Fruit fly (Drosophila melanogaster): ENCODE data around the gene ru.

The ru gene

dm6 chr3L:1404549-1404948, 34.1 kb downstream of the ru start:
- no peak for TF ChIP-seq pad (GFP tag; optimal IDR thresholded peaks at IDR 0.05)
- TF ChIP-seq CG7101 (tag; optimal IDR thresholded peaks at IDR 0.05), result no peak
- TF ChIP-seq kay (GFP tag; ENCODE audit: borderline replicate concordance), result no peak
- no peak for TF ChIP-seq CG7045 (GFP tag; optimal IDR thresholded peaks at IDR 0.05)
- no peak for TF ChIP-seq Clk (GFP tag; optimal IDR thresholded peaks at IDR 0.05)
- no peak for TF ChIP-seq CG5204 (GFP tag; optimal IDR thresholded peaks at IDR 0.05)
- TF ChIP-seq tj (GFP tag; optimal IDR thresholded peaks at IDR 0.05), result no peak
- TF ChIP-seq Hr96 (GFP tag; optimal IDR thresholded peaks at IDR 0.05), result no peak
- TF ChIP-seq CG11617 (GFP tag; optimal IDR thresholded peaks at IDR 0.05), result no peak
- TF ChIP-seq CG33017 (tag; optimal IDR thresholded peaks at IDR 0.05), result no peak
- TF ChIP-seq ovo (GFP tag; optimal IDR thresholded peaks at IDR 0.05), result no peak
- TF ChIP-seq Mnt (GFP tag; optimal IDR thresholded peaks at IDR 0.05), result no peak

dm6 chr3L:1408093-1408492, 37.7 kb downstream of the ru start:
- TF ChIP-seq ovo (GFP tag; optimal IDR thresholded peaks at IDR 0.05) (no peak), bab1 (GFP tag; optimal IDR thresholded peaks at IDR 0.05) (no peak), toe (GFP tag; optimal IDR thresholded peaks at IDR 0.05) (no peak), CG14711 (tag; optimal IDR thresholded peaks at IDR 0.05) (no peak), CG5204 (GFP tag; optimal IDR thresholded peaks at IDR 0.05) (no peak), CG11617 (GFP tag; optimal IDR thresholded peaks at IDR 0.05) (no peak), CG33017 (tag; optimal IDR thresholded peaks at IDR 0.05) (no peak), Clk (GFP tag; optimal IDR thresholded peaks at IDR 0.05) (no peak), Mnt (GFP tag; optimal IDR thresholded peaks at IDR 0.05) (no peak), cic (GFP tag; optimal IDR thresholded peaks at IDR 0.05) (no peak), Crg-1 (GFP tag; optimal IDR thresholded peaks at IDR 0.05) (no peak), CG7101 (tag; optimal IDR thresholded peaks at IDR 0.05) (no peak), tj (GFP tag; optimal IDR thresholded peaks at IDR 0.05) (no peak), CG12768 (GFP tag; optimal IDR thresholded peaks at IDR 0.05) (no peak), Hr96 (GFP tag; optimal IDR thresholded peaks at IDR 0.05) (no peak), cnc (optimal IDR thresholded peaks at IDR 0.05) (no peak), kay (GFP tag; ENCODE audit: borderline replicate concordance) (no peak), CG1620 (GFP tag; optimal IDR thresholded peaks at IDR 0.05) (no peak), pad (GFP tag; optimal IDR thresholded peaks at IDR 0.05) (no peak), CG7045 (GFP tag; optimal IDR thresholded peaks at IDR 0.05) (no peak)

DNA sequence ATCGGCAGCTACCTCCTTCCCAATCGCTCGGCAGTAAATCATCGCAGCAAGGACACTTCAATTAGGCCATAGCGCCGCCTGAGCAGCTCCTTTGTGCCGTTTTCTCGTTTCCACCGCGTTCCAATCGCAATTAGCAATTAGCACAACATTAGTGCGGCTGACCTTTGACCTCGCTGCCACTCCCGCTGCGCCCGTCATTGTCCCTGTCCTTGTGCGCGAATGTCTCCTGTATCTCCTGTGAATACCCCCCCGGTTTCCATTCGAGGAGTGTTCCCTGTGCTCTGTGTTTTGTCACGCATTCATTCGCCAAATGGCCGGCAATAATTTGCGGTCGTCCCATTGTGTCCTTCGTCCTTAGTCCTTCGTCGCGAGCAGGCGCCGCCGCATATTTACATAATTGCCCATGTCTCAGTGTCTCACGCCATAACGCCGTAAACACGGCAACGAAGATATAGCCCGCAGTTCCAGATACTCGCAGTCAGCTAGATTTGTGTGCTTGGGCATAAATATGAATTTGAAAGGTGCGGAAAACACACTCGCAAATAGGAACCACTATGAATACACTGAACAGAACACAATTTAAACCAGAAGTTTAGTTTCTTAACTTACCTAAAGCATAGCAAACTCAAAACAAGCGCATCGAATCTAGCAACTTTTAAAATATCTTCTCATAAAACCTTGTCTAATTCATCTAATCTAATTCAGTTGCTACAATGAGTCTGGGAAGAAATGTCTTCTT, 40.1 kb downstream of the ru start, which contains the start of gene CG9168:
TSS of gene CG9168 (plus strand) at position 689 of the 739 bp plus-strand sequence.
- no peak for TF ChIP-seq CG14711 (tag; optimal IDR thresholded peaks at IDR 0.05)
- no peak for TF ChIP-seq cic (GFP tag; optimal IDR thresholded peaks at IDR 0.05)
- TF ChIP-seq Mnt (GFP tag; optimal IDR thresholded peaks at IDR 0.05), result no peak
- no peak for TF ChIP-seq cnc (optimal IDR thresholded peaks at IDR 0.05)
- no peak for TF ChIP-seq CG5204 (GFP tag; optimal IDR thresholded peaks at IDR 0.05)
- TF ChIP-seq Crg-1 (GFP tag; optimal IDR thresholded peaks at IDR 0.05), result no peak
- TF ChIP-seq CG7045 (GFP tag; optimal IDR thresholded peaks at IDR 0.05), result no peak
- TF ChIP-seq toe (GFP tag; optimal IDR thresholded peaks at IDR 0.05), result no peak
- no peak for TF ChIP-seq Hr96 (GFP tag; optimal IDR thresholded peaks at IDR 0.05)
- TF ChIP-seq kay (GFP tag; ENCODE audit: borderline replicate concordance), result no peak
- TF ChIP-seq Clk (GFP tag; optimal IDR thresholded peaks at IDR 0.05), result no peak
- TF ChIP-seq tj (GFP tag; optimal IDR thresholded peaks at IDR 0.05), result no peak
- no peak for TF ChIP-seq CG7101 (tag; optimal IDR thresholded peaks at IDR 0.05)
- no peak for TF ChIP-seq pad (GFP tag; optimal IDR thresholded peaks at IDR 0.05)

DNA sequence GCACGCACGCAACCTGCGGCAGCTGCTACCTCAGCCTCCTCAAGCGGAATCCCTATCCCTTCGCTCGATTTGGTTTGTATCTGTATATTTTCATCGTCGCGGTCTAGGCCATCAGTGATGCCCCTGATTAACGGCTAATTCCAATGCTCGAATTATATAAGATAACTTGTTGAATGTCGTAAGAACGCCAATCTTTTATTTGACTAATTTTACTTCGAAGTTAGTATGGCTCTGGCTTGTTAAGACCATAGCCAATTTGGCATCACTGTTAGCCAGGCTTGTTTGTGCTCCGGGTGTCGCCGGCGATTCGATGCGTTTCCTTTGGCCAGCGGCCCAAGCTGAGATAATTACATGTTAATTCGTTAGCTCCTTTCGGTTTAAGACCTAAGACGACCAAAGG, 43.6 kb downstream of the ru start:
- no peak for TF ChIP-seq Clk (GFP tag; optimal IDR thresholded peaks at IDR 0.05)
- no peak for TF ChIP-seq Hr96 (GFP tag; optimal IDR thresholded peaks at IDR 0.05)
- no peak for TF ChIP-seq tj (GFP tag; optimal IDR thresholded peaks at IDR 0.05)
- no peak for TF ChIP-seq kay (GFP tag; ENCODE audit: borderline replicate concordance)
- TF ChIP-seq cnc (optimal IDR thresholded peaks at IDR 0.05), result no peak
- no peak for TF ChIP-seq CG14711 (tag; optimal IDR thresholded peaks at IDR 0.05)
- no peak for TF ChIP-seq Mnt (GFP tag; optimal IDR thresholded peaks at IDR 0.05)
- no peak for TF ChIP-seq ovo (GFP tag; optimal IDR thresholded peaks at IDR 0.05)
- no peak for TF ChIP-seq CG11617 (GFP tag; optimal IDR thresholded peaks at IDR 0.05)
- TF ChIP-seq Crg-1 (GFP tag; optimal IDR thresholded peaks at IDR 0.05), result no peak
- TF ChIP-seq pad (GFP tag; optimal IDR thresholded peaks at IDR 0.05), result no peak
- no peak for TF ChIP-seq bab1 (GFP tag; optimal IDR thresholded peaks at IDR 0.05)
- TF ChIP-seq CG7045 (GFP tag; optimal IDR thresholded peaks at IDR 0.05), result no peak
- TF ChIP-seq CG33017 (tag; optimal IDR thresholded peaks at IDR 0.05), result no peak
- TF ChIP-seq toe (GFP tag; optimal IDR thresholded peaks at IDR 0.05), result no peak
- no peak for TF ChIP-seq CG5204 (GFP tag; optimal IDR thresholded peaks at IDR 0.05)
- no peak for TF ChIP-seq CG7101 (tag; optimal IDR thresholded peaks at IDR 0.05)

DNA sequence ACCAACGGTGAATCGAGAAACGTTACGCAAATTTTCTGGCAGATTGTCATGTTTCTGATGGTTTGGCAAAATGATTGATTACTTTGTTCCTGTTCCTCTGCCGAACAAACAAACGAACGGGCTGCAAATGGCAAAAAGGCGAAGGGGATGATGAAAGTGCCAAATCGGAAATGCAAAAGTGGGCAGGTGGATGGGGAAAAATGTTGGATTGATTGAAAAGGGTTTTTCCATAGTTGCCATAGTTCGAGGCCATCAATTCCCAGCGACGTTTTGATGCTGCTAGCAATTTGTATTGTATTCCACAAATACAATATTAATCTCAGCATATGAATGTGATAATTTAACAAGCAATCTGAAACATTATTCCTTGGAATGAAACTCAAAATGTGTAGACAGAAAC, 45.5 kb downstream of the ru start, which contains the start of gene FucTD:
TSS of gene FucTD (plus strand) at position 301 of the 400 bp plus-strand sequence.
- TF ChIP-seq CG7045 (GFP tag; optimal IDR thresholded peaks at IDR 0.05) (no peak), bab1 (GFP tag; optimal IDR thresholded peaks at IDR 0.05) (no peak), tj (GFP tag; optimal IDR thresholded peaks at IDR 0.05) (no peak), Mnt (GFP tag; optimal IDR thresholded peaks at IDR 0.05) (no peak), cnc (optimal IDR thresholded peaks at IDR 0.05) (no peak), pad (GFP tag; optimal IDR thresholded peaks at IDR 0.05) (no peak), CG1620 (GFP tag; optimal IDR thresholded peaks at IDR 0.05) (no peak), Clk (GFP tag; optimal IDR thresholded peaks at IDR 0.05) (no peak), CG11617 (GFP tag; optimal IDR thresholded peaks at IDR 0.05) (no peak), toe (GFP tag; optimal IDR thresholded peaks at IDR 0.05) (no peak), ovo (GFP tag; optimal IDR thresholded peaks at IDR 0.05) (no peak), CG14711 (tag; optimal IDR thresholded peaks at IDR 0.05) (no peak), CG12768 (GFP tag; optimal IDR thresholded peaks at IDR 0.05) (no peak), kay (GFP tag; ENCODE audit: borderline replicate concordance) (no peak), CG33017 (tag; optimal IDR thresholded peaks at IDR 0.05) (no peak), CG5204 (GFP tag; optimal IDR thresholded peaks at IDR 0.05) (no peak), cic (GFP tag; optimal IDR thresholded peaks at IDR 0.05) (no peak), CG7101 (tag; optimal IDR thresholded peaks at IDR 0.05) (no peak), Hr96 (GFP tag; optimal IDR thresholded peaks at IDR 0.05) (no peak)

All from whole organism, adult.